Worm (Caenorhabditis elegans): Measurements from ENCODE around the gene Y17D7C.2.

DNA sequence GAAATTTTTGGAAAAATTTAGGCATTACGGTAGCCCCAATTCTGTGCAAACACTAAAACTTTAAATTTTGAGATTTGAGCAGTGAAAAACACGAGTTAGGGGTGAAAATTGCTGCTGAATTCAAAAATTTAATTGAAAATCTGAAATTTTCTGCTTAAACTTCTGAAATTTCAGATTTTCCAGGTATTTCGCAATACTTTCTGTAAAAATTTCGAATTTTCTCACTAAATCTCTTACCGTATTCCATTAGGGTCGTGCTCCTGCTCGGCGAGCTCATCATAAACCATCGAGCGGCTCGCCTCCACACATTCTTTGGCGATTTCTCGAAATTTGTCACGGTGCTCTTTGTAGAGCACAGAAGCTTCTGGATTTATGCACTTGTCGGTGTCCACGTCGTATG, 32.4 kb downstream of the Y17D7C.2 start:
- TF ChIP-seq unc-62 (GFP tag; optimal IDR thresholded peaks at IDR 0.05), result no peak
- TF ChIP-seq egl-27 (tag; optimal IDR thresholded peaks at IDR 0.05), result no peak
- no peak for TF ChIP-seq unc-39 (tag; optimal IDR thresholded peaks at IDR 0.05)
- no peak for TF ChIP-seq fos-1 (tag; optimal IDR thresholded peaks at IDR 0.05)
- TF ChIP-seq skn-1 (tag; optimal IDR thresholded peaks at IDR 0.05), result no peak
- TF ChIP-seq elt-3 (tag; optimal IDR thresholded peaks at IDR 0.05), result no peak
- no peak for TF ChIP-seq tbx-2 (tag; optimal IDR thresholded peaks at IDR 0.05)
- TF ChIP-seq nhr-11 (tag; optimal IDR thresholded peaks at IDR 0.05), result no peak
- no peak for TF ChIP-seq nhr-237 (tag; optimal IDR thresholded peaks at IDR 0.05)
- no peak for TF ChIP-seq nhr-12 (tag; optimal IDR thresholded peaks at IDR 0.05)
- TF ChIP-seq egl-5 (tag; optimal IDR thresholded peaks at IDR 0.05), result no peak
- TF ChIP-seq ama-1 (optimal IDR thresholded peaks at IDR 0.05), result no peak
- TF ChIP-seq nhr-76 (tag; optimal IDR thresholded peaks at IDR 0.05), result no peak

Data from whole organism, L3 larva.